Worm (Caenorhabditis elegans) whole organism, late embryonic: Measurements from ENCODE around the gene T01B4.3.

Source experiments
- ama-1 ChIP-seq: fragments of 150-350 bp; optimal IDR thresholded peaks from 2 replicates; lab custom pipeline; 2014
- ceh-31 ChIP-seq: sonication (generic microtip); optimal IDR thresholded peaks from 2 replicates; lab custom pipeline; 2016; ENCODE audit warnings: missing genetic modification characterization, missing compliant biosample characterization
- dmd-4 ChIP-seq: sonication (generic microtip); optimal IDR thresholded peaks from 2 replicates; lab custom pipeline; 2016; ENCODE audit warnings: borderline replicate concordance, missing genetic modification characterization, missing compliant biosample characterization
- elt-2 ChIP-seq: sonication (generic microtip); optimal IDR thresholded peaks from 2 replicates; lab custom pipeline; 2016; ENCODE audit warnings: missing genetic modification reagents, missing genetic modification characterization, missing compliant biosample characterization
- ets-4 ChIP-seq: sonication (generic microtip); optimal IDR thresholded peaks from 2 replicates; lab custom pipeline; 2016; ENCODE audit warnings: missing genetic modification characterization, missing compliant biosample characterization
- fkh-10 ChIP-seq: fragments of 150-350 bp; optimal IDR thresholded peaks from 2 replicates; lab custom pipeline; 2014; ENCODE audit warnings: missing biosample characterization, missing genetic modification reagents, missing genetic modification characterization
- fkh-6 ChIP-seq: sonication (generic microtip); optimal IDR thresholded peaks from 2 replicates; lab custom pipeline; 2016; ENCODE audit warnings: missing genetic modification characterization, missing compliant biosample characterization
- nfya-1 ChIP-seq: sonication (generic microtip); optimal IDR thresholded peaks from 2 replicates; lab custom pipeline; 2017; ENCODE audit warnings: missing genetic modification characterization, mild to moderate bottlenecking, missing compliant biosample characterization, antibody characterized with exemption, moderate library complexity
- nhr-11 ChIP-seq: fragments of 150-350 bp; optimal IDR thresholded peaks from 2 replicates; lab custom pipeline; 2014; ENCODE audit warnings: missing biosample characterization, missing genetic modification characterization
- pax-1 ChIP-seq: fragments of 150-350 bp; optimal IDR thresholded peaks from 2 replicates; lab custom pipeline; 2014; ENCODE audit warnings: missing biosample characterization, missing genetic modification characterization
- pha-2 ChIP-seq: sonication (generic microtip); optimal IDR thresholded peaks from 2 replicates; lab custom pipeline; 2017; ENCODE audit warnings: mild to moderate bottlenecking, missing genetic modification characterization, missing compliant biosample characterization
- pros-1 ChIP-seq: fragments of 150-350 bp; optimal IDR thresholded peaks from 2 replicates; lab custom pipeline; 2014; ENCODE audit warnings: missing biosample characterization, missing genetic modification reagents, missing genetic modification characterization
- zip-5 ChIP-seq: sonication (generic microtip); optimal IDR thresholded peaks from 2 replicates; lab custom pipeline; 2016; ENCODE audit warnings: missing genetic modification characterization, missing compliant biosample characterization

DNA sequence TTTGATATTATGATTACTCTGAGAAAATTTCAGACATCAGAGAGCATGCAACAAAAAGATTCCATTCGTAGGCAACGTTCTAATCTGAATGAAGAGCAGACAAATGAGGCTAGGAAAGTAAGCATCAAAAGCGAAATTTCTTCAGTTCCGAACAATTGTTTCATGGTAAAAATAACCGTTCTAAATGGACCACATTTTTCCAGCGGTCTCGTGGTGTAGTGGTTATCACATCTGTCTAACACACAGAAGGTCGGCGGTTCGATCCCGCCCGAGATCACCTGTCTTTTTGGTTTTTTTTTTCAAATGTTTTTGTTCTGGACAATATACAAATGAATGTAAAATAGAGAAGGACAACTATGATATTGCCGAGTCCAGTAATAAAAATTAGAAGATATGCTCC, 17.7 kb downstream of the T01B4.3 start, which contains the start of gene twk-21:
- TF ChIP-seq fkh-6 (tag; lab: Kevin White, UChicago) (no peak), nhr-11 (tag; lab: Kevin White, UChicago) (no peak), elt-2 (tag; lab: Kevin White, UChicago) (no peak), pha-2 (tag; lab: Kevin White, UChicago) (no peak), fkh-10 (no peak), nfya-1 (no peak), pros-1 (tag; lab: Kevin White, UChicago) (no peak), ama-1 (lab: Kevin White, UChicago) (no peak), ceh-31 (tag; lab: Kevin White, UChicago) (no peak), dmd-4 (tag; lab: Kevin White, UChicago) (no peak), zip-5 (tag; lab: Kevin White, UChicago) (no peak), pax-1 (tag; lab: Kevin White, UChicago) (no peak), ets-4 (tag; lab: Kevin White, UChicago) (no peak)
